Fruit fly (Drosophila melanogaster): Measurements from ENCODE around the gene CG4686.

DNA sequence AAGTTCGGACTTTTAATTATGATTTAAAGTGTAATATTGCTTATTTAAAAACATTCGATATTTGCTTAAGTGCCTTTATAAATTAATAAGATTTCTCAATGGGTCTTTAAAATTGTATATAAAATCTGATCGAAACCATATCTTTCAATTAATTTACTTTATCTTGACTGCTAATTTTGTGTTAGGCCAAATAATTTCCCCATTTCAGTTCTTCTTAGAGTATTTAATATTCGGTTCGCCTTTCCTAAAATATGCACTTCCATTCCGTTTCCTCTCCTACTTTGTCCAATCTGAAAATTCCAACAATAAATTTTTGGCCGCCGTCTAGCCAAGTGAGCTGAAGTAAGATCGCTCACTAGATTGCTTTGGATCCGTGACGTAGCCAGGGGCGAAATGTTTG, 39.8 kb upstream of the CG4686 start:
- TF ChIP-seq CG32121 (GFP tag; IDR thresholded peaks at IDR 0.05): no peak
- TF ChIP-seq EcR (GFP tag; optimal IDR thresholded peaks at IDR 0.05): no peak
- no peak for TF ChIP-seq CG4496 (GFP tag; IDR thresholded peaks at IDR 0.05)
- no peak for TF ChIP-seq rn (GFP tag; IDR thresholded peaks at IDR 0.05)
- TF ChIP-seq Ets98B (GFP tag; IDR thresholded peaks at IDR 0.05): no peak
- no peak for TF ChIP-seq CG8159 (tag; optimal IDR thresholded peaks at IDR 0.05)
- TF ChIP-seq Snoo (tag; optimal IDR thresholded peaks at IDR 0.05): no peak
- TF ChIP-seq CG9948 (tag; optimal IDR thresholded peaks at IDR 0.05): no peak
- TF ChIP-seq Pif1B (GFP tag; optimal IDR thresholded peaks at IDR 0.05): no peak
- TF ChIP-seq fd96Ca (GFP tag; IDR thresholded peaks at IDR 0.05): no peak
- TF ChIP-seq CG13204 (GFP tag; optimal IDR thresholded peaks at IDR 0.05): no peak
